Worm (Caenorhabditis elegans) whole organism, young adult: ENCODE results near the gene ZK822.9.

Source experiments
- Y56A3A.18 ChIP-seq: fragments of 200-800 bp; sonication (Bioruptor generic); IDR thresholded peaks from 2 replicates; pipeline ENCODE4 v1.3.6; 2022; ENCODE audit warnings: missing genetic modification reagents, missing genetic modification characterization, missing compliant biosample characterization
- Y67H2A.10 ChIP-seq: fragments of 200-800 bp; sonication (Bioruptor generic); conservative IDR thresholded peaks from 2 replicates; pipeline ENCODE4 v1.3.6; 2022; ENCODE audit warnings: missing genetic modification reagents, missing genetic modification characterization, missing compliant biosample characterization
- dpff-1 ChIP-seq: sonication (generic microtip); optimal IDR thresholded peaks from 2 replicates; lab custom pipeline; 2017; ENCODE audit warnings: mild to moderate bottlenecking, missing genetic modification characterization, missing compliant biosample characterization
- madf-10 ChIP-seq: sonication (generic microtip); optimal IDR thresholded peaks from 2 replicates; lab custom pipeline; 2016; ENCODE audit warnings: mild to moderate bottlenecking, missing genetic modification characterization, missing compliant biosample characterization
- nhr-179 ChIP-seq: sonication (generic microtip); optimal IDR thresholded peaks from 2 replicates; lab custom pipeline; 2016; ENCODE audit warnings: mild to moderate bottlenecking, missing genetic modification characterization, missing compliant biosample characterization
- snpc-4 ChIP-seq, 5 experiments: fragments of 150-350 bp in 1 of 5; sonication (generic microtip) in 4 of 5; optimal IDR thresholded peaks; 2 replicates each; lab custom pipeline; 2014 to 2018; ENCODE audit warnings: missing genetic modification characterization in 5 of 5, missing biosample characterization in 3 of 5, antibody characterized with exemption in 2 of 5, mild to moderate bottlenecking in 2 of 5, missing compliant biosample characterization in 2 of 5, missing genotype in 2 of 5, moderate library complexity in 2 of 5, missing genetic modification reagents in 1 of 5
- unc-130 ChIP-seq: sonication (generic microtip); optimal IDR thresholded peaks from 2 replicates; lab custom pipeline; 2016; ENCODE audit warnings: missing genetic modification reagents, missing genetic modification characterization, missing compliant biosample characterization

- TF ChIP-seq Y67H2A.10 (GFP tag; lab: Robert Waterston, UW) (no peak), madf-10 (tag; lab: Kevin White, UChicago) (no peak), unc-130 (GFP tag; lab: Kevin White, UChicago) (no peak), Y56A3A.18 (GFP tag; lab: Robert Waterston, UW) (no peak), nhr-179 (tag; lab: Kevin White, UChicago) (no peak), dpff-1 (tag; lab: Kevin White, UChicago) (no peak), snpc-4 (GFP tag; optimal IDR thresholded peaks at IDR 0.05; lab: Kevin White, UChicago) (no peak), snpc-4 (tag; optimal IDR thresholded peaks at IDR 0.05; lab: Kevin White, UChicago) (no peak)
Observed at ce11 chrIV:11957074-11957473, 41.3 kb downstream of the ZK822.9 start.
